Fruit fly (Drosophila melanogaster): ENCODE results near the gene P58IPK.

P58IPK gene

DNA sequence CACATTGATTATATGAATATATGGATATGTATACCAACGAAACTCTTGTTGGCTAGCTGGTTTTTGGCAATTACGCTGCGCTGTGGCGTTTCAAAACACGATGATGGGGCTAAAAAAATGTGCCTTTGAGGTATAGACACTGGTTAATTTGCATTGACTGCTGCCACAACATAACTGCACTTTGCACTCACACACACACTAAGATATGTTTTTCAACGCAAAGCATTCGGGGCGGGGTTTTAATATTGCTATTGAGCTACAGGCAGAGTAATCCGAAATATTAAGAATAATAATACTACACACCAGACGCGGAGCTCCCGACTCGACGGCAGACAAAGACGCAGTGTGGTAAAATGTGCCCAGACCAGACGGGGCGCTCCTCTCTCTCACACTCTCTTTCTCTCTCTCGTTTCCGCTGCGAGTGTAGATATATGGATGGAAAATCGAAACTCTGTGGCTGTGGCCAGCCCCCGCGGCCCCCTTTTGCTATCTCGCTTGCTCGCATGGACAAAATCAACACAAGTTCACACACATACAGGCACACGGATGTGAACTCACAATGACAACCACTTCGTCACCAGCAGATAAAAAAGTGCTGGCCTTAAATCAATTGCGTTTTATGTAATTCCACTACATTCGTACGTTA lies 35.6 kb upstream of the P58IPK start (continued):
- TF ChIP-seq CG1621 (tag; optimal IDR thresholded peaks at IDR 0.05) (peak; percentile 63), CG3919 (GFP tag; optimal IDR thresholded peaks at IDR 0.05) (peak; percentile 74), svp (GFP tag) (peak; percentile 98), CG6163 (GFP tag; IDR thresholded peaks at IDR 0.05) (no peak), salr (GFP tag; optimal IDR thresholded peaks at IDR 0.05) (peak; percentile 45 to 49), CG16779 (tag; optimal IDR thresholded peaks at IDR 0.05) (peak; percentile 45), Ets21C (GFP tag; optimal IDR thresholded peaks at IDR 0.05) (no peak), CG11294 (GFP tag; IDR thresholded peaks at IDR 0.05) (no peak), CG6808 (GFP tag; optimal IDR thresholded peaks at IDR 0.05) (peak; percentile 68), acj6 (GFP tag; optimal IDR thresholded peaks at IDR 0.05) (peak; percentile 18), achi (GFP tag; optimal IDR thresholded peaks at IDR 0.05) (peak; percentile 44), CG3032 (tag; optimal IDR thresholded peaks at IDR 0.05) (peak; percentile 20)

DNA sequence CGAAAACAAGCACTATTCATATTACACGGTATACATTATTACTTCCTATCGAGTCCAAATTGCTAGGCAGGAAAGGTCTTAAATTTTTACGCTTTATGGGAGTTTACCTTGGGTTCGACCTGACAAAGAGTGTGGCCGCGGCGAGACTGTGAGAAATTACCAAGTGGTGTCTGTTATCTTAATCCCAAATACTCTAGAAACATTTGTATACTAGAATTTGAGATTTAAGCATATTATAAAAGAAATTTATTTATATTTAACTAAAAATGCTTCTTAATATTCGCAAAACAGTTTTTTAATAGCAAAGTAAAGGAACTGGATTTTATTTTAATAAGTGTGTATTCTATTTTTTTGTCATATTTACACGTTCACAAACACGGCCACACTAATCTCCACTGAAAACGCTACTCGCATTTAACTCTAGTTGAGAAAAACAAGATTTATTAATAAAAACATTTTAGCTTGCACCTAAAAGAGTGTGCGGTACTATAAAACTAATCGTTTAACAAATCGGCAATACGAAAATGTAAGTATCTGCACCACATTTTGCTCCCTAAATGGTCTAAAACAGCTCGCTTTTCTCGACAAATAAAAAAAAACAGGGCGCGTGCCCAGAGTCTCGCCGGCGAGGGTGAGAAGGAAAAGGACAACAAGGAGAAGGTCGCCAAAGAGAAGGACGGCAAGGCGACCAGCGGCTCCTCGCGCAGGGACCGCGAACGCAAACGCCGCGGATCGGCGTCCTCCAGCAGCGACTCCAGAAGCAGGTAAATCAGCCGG lies 34.9 kb upstream of the P58IPK start, which contains the start of the genes mura and RnpS1:
Gene mura, minus strand, starts transcription at position 148 of the 777 bp plus-strand sequence.
Gene RnpS1, plus strand, starts transcription at position 376 of the 777 bp plus-strand sequence.
- TF ChIP-seq CG3919 (GFP tag; optimal IDR thresholded peaks at IDR 0.05): no peak
- TF ChIP-seq Sox14 (GFP tag; optimal IDR thresholded peaks at IDR 0.05): peak; percentile 6
- peak; percentile 42 for TF ChIP-seq vri (GFP tag; optimal IDR thresholded peaks at IDR 0.05)
- no peak for TF ChIP-seq achi (GFP tag; optimal IDR thresholded peaks at IDR 0.05)
- peak; percentile 67 for TF ChIP-seq fkh (GFP tag; optimal IDR thresholded peaks at IDR 0.05)

DNA sequence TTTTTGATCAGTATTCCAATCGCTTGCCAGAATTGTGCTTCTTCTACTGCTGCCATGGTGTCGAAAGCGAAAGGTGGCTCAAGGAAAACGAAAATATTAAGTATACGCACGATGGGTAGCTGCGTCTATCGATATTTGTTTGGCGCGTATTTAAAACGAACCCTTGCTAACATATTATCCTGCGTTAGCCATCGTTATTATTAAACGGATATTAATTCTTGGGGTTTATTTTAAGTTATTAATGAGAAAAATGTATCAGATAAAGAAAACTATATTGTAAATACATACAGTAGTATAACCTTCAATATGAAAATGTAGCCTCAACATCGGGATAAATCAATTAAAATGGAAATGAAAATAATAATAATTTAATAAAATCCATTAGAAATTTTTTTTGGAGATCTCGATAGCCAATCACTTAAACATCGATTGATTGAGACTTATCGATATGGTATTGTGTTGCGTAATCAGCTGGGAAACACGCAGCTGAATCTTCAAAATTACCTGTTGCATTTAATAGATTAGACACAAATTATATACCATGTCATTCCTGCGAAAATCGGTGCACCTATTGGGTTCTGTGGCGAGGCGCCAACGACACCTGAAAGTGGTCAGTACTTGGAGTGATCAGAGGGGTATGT lies 31.3 kb upstream of the P58IPK start, which contains the start of the genes CG9386 and BckdhA:
Gene CG9386, minus strand, starts transcription at position 75 of the 641 bp plus-strand sequence.
Gene BckdhA, plus strand, starts transcription at position 452 of the 641 bp plus-strand sequence.
- TF ChIP-seq CG11902 (GFP tag; optimal IDR thresholded peaks at IDR 0.05) (no peak), Sox102F (GFP tag; optimal IDR thresholded peaks at IDR 0.05) (no peak), cyc (GFP tag; optimal IDR thresholded peaks at IDR 0.05) (peak; percentile 38), Hr38 (GFP tag; optimal IDR thresholded peaks at IDR 0.05) (no peak), spab (GFP tag; optimal IDR thresholded peaks at IDR 0.05) (no peak), Eip93F (GFP tag; optimal IDR thresholded peaks at IDR 0.05) (no peak), CG10669 (GFP tag; optimal IDR thresholded peaks at IDR 0.05) (no peak), pdm3 (GFP tag; optimal IDR thresholded peaks at IDR 0.05) (no peak), lz (GFP tag; optimal IDR thresholded peaks at IDR 0.05) (peak; percentile 46), Smox (GFP tag; optimal IDR thresholded peaks at IDR 0.05) (no peak), net (GFP tag; optimal IDR thresholded peaks at IDR 0.05) (no peak), CG34406 (GFP tag; optimal IDR thresholded peaks at IDR 0.05) (no peak), Hr39 (GFP tag; optimal IDR thresholded peaks at IDR 0.05) (peak; percentile 44), Blimp-1 (GFP tag; optimal IDR thresholded peaks at IDR 0.05) (no peak), fkh (GFP tag; optimal IDR thresholded peaks at IDR 0.05) (no peak), OdsH (GFP tag; optimal IDR thresholded peaks at IDR 0.05) (no peak), salr (GFP tag; optimal IDR thresholded peaks at IDR 0.05) (no peak), acj6 (GFP tag; optimal IDR thresholded peaks at IDR 0.05) (peak; percentile 39), esn (GFP tag; optimal IDR thresholded peaks at IDR 0.05) (peak; percentile 67), CG11294 (GFP tag; IDR thresholded peaks at IDR 0.05) (no peak), CG16779 (tag; optimal IDR thresholded peaks at IDR 0.05) (no peak), CG6163 (GFP tag; IDR thresholded peaks at IDR 0.05) (no peak), CG10631 (GFP tag; optimal IDR thresholded peaks at IDR 0.05) (peak; percentile 54), fd59A (GFP tag; optimal IDR thresholded peaks at IDR 0.05) (no peak), topi (GFP tag; optimal IDR thresholded peaks at IDR 0.05) (peak; percentile 38), CG9139 (GFP tag; optimal IDR thresholded peaks at IDR 0.05) (no peak), Ets96B (tag; optimal IDR thresholded peaks at IDR 0.05) (no peak), CG6854 (GFP tag; optimal IDR thresholded peaks at IDR 0.05) (no peak), CG11762 (GFP tag; optimal IDR thresholded peaks at IDR 0.05; ENCODE audit: insufficient read depth) (no peak), CG4318 (GFP tag; optimal IDR thresholded peaks at IDR 0.05) (no peak), Gug (GFP tag; IDR thresholded peaks at IDR 0.05) (no peak; the same call in 1 of the 2 replicates), CG3032 (tag; optimal IDR thresholded peaks at IDR 0.05) (peak; percentile 27), CG7368 (GFP tag; optimal IDR thresholded peaks at IDR 0.05) (no peak), CG1621 (tag; optimal IDR thresholded peaks at IDR 0.05) (no peak), Met (GFP tag; optimal IDR thresholded peaks at IDR 0.05) (no peak), Eip78C (GFP tag) (peak; percentile 84), vri (GFP tag; optimal IDR thresholded peaks at IDR 0.05) (peak; percentile 97)
